Fruit fly (Drosophila melanogaster): Measurements from ENCODE around the gene Tcs5.
A peak's percentile ranks its signal among the peaks of the same experiment; 100 is the strongest.

The Tcs5 gene

dm6 chr3L:5182255-5182993 is 43.2 kb upstream of the Tcs5 start (continued):
- no peak for TF ChIP-seq pum (GFP tag; optimal IDR thresholded peaks at IDR 0.05)
- peak; percentile 63 for TF ChIP-seq CG7556 (GFP tag; optimal IDR thresholded peaks at IDR 0.05)
- TF ChIP-seq inv (GFP tag; IDR thresholded peaks at IDR 0.05; ENCODE audit: partially characterized antibody) = no peak
- TF ChIP-seq lbe (GFP tag; optimal IDR thresholded peaks at IDR 0.05) = no peak
- TF ChIP-seq CG4617 (GFP tag; optimal IDR thresholded peaks at IDR 0.05; ENCODE audit: borderline replicate concordance) = no peak
- TF ChIP-seq fu2 (GFP tag; optimal IDR thresholded peaks at IDR 0.05) = peak; percentile 21

DNA sequence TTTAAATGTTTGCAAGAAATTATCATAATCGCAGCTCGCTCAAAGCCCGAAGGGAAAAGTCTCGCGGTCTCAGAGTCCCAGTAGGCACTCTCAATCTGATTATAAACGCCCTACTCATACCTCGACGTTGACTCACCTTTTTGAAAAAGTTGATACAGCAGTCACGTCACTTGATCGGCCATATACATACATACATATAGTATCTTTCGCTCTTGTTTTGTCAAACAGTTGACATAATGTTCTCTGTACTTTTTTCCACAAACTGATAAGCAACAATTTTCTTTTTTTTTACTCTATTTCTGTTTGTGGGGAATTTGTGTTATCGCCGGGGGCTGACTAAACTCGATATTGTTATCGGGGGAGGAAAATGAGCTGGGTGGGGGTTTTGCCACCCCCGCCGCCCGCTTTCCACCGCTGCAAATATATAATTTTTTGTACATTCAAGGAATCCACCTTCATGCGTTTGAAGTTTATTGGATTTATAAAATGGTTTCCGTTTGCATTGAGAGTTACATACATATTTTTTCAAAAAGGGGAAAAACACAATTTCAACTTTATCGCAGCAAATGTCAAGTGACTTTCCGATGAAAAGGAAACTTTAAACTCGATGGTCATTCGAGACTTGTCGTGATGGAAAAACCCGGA is 41.9 kb upstream of the Tcs5 start:
- no peak for TF ChIP-seq pum (GFP tag; optimal IDR thresholded peaks at IDR 0.05)
- TF ChIP-seq Trl (optimal IDR thresholded peaks at IDR 0.05) = peak in 1 of 2 experiments; percentile 7
- TF ChIP-seq Trl (GFP tag; optimal IDR thresholded peaks at IDR 0.05) = no peak
- peak; percentile 31 for TF ChIP-seq Med (GFP tag)
- peak; percentile 45 for TF ChIP-seq sug (tag; optimal IDR thresholded peaks at IDR 0.05)
- no peak for TF ChIP-seq sob (GFP tag; IDR thresholded peaks at IDR 0.05)
- TF ChIP-seq caup (GFP tag; optimal IDR thresholded peaks at IDR 0.05; ENCODE audit: severe bottlenecking) = peak; percentile 5
- 0 out of 2 replicates have a peak, but pooled peaks have one; percentile 47 for TF ChIP-seq GATAe (GFP tag; conservative IDR thresholded peaks at IDR 0.05)
- no peak for TF ChIP-seq da (GFP tag; optimal IDR thresholded peaks at IDR 0.05)
- peak; percentile 16 for TF ChIP-seq CG8281 (tag; optimal IDR thresholded peaks at IDR 0.05)
- no peak for TF ChIP-seq hkb (optimal IDR thresholded peaks at IDR 0.05)
- TF ChIP-seq hkb (GFP tag; IDR thresholded peaks at IDR 0.05) = 0 out of 2 replicates have a peak, but pooled peaks have one; percentile 14
- peak; percentile 85 for TF ChIP-seq sd (tag; optimal IDR thresholded peaks at IDR 0.05)
- peak; percentile 70 for TF ChIP-seq crol (GFP tag; IDR thresholded peaks at IDR 0.05)
- peak in 1 of 2 experiments; percentile 52 for TF ChIP-seq Pdp1 (GFP tag; optimal IDR thresholded peaks at IDR 0.05)
- peak; percentile 16 for TF ChIP-seq lab (GFP tag; optimal IDR thresholded peaks at IDR 0.05)
- peak; percentile 24 for TF ChIP-seq grn (GFP tag; optimal IDR thresholded peaks at IDR 0.05)
- TF ChIP-seq sens (GFP tag) = peak; percentile 33
- no peak for TF ChIP-seq CTCF (GFP tag; optimal IDR thresholded peaks at IDR 0.05)
- TF ChIP-seq mirr (GFP tag; optimal IDR thresholded peaks at IDR 0.05) = peak; percentile 32
- TF ChIP-seq exex (tag; optimal IDR thresholded peaks at IDR 0.05) = peak; percentile 16
- TF ChIP-seq Usf (GFP tag; optimal IDR thresholded peaks at IDR 0.05) = no peak

DNA sequence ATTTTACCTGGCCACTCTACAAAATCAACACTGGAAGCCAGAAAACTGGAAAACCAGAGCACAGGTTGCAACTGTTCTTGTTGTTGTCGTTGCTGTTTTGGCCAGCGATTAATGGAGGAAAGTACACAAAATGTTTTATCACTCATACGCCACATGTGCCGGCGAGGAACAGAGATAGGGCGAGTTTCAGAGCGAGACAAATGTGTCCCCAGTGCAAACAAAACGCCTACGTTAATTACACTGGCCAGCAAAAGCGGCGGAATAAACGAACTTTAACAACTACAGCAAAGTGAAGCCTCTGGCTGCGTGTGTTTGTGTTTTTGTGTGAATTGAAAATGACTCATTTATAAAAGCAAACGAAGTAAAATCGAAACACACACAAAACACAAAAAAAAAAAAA is 41.0 kb upstream of the Tcs5 start:
- no peak for TF ChIP-seq CG17912 (GFP tag; optimal IDR thresholded peaks at IDR 0.05)
- TF ChIP-seq Myb (GFP tag; optimal IDR thresholded peaks at IDR 0.05) = no peak
- TF ChIP-seq Med (GFP tag) = peak; percentile 60
- TF ChIP-seq GATAe (GFP tag; conservative IDR thresholded peaks at IDR 0.05) = no peak
- TF ChIP-seq CG3163 (GFP tag; optimal IDR thresholded peaks at IDR 0.05) = no peak
- peak; percentile 8 for TF ChIP-seq CG12071 (GFP tag; optimal IDR thresholded peaks at IDR 0.05)
- no peak for TF ChIP-seq nau (GFP tag; optimal IDR thresholded peaks at IDR 0.05)
- no peak for TF ChIP-seq Kr (GFP tag; optimal IDR thresholded peaks at IDR 0.05)
- TF ChIP-seq Usf (GFP tag; optimal IDR thresholded peaks at IDR 0.05) = no peak
- TF ChIP-seq ci (GFP tag; IDR thresholded peaks at IDR 0.05) = 0 out of 3 replicates have a peak, but pooled peaks have one; percentile 42
- TF ChIP-seq vfl (GFP tag; optimal IDR thresholded peaks at IDR 0.05) = no peak
- TF ChIP-seq CG2116 (GFP tag; optimal IDR thresholded peaks at IDR 0.05) = no peak
- peak; percentile 57; the same call in 1 of the 2 replicates for TF ChIP-seq CG10321 (GFP tag; IDR thresholded peaks at IDR 0.05)
- no peak for TF ChIP-seq Taf1 (GFP tag; IDR thresholded peaks at IDR 0.05)
- TF ChIP-seq kay (GFP tag; optimal IDR thresholded peaks at IDR 0.05) = peak; percentile 4
- TF ChIP-seq Nf-YB (GFP tag; optimal IDR thresholded peaks at IDR 0.05) = no peak
- TF ChIP-seq slp2 (GFP tag; optimal IDR thresholded peaks at IDR 0.05) = no peak
- TF ChIP-seq Sox102F (GFP tag; optimal IDR thresholded peaks at IDR 0.05) = peak; percentile 14
- no peak for TF ChIP-seq jing (GFP tag; optimal IDR thresholded peaks at IDR 0.05)
- 0 out of 3 replicates have a peak, but pooled peaks have one; percentile 24 for TF ChIP-seq otp (GFP tag; IDR thresholded peaks at IDR 0.05)
- no peak for TF ChIP-seq CG3847 (GFP tag; IDR thresholded peaks at IDR 0.05)
- no peak for TF ChIP-seq CG12219 (GFP tag; optimal IDR thresholded peaks at IDR 0.05)
- no peak for TF ChIP-seq Bgb (GFP tag; IDR thresholded peaks at IDR 0.05; ENCODE audit: partially characterized antibody)

Data from whole organism, embryonic.